Worm (Caenorhabditis elegans) whole organism, young adult: ENCODE results near the gene drap-1.
A peak's percentile ranks its signal among the peaks of the same experiment; 100 is the strongest.

Experiments used
- B0019.2 ChIP-seq: fragments of 200-800 bp; sonication (Bioruptor generic); conservative IDR thresholded peaks from 2 replicates; pipeline ENCODE4 v1.3.6; 2022; ENCODE audit warnings: missing genetic modification reagents, missing genetic modification characterization, missing compliant biosample characterization
- B0261.1 ChIP-seq: sonication (generic microtip); optimal IDR thresholded peaks from 2 replicates; lab custom pipeline; 2016; ENCODE audit warnings: mild to moderate bottlenecking, missing genetic modification characterization, moderate library complexity, missing compliant biosample characterization
- B0336.3 ChIP-seq: fragments of 200-800 bp; sonication (Bioruptor generic); IDR thresholded peaks from 2 replicates; pipeline ENCODE4 v1.3.6; 2022; ENCODE audit warnings: missing genetic modification characterization, missing compliant biosample characterization
- C06A6.2 ChIP-seq: fragments of 200-800 bp; sonication (Bioruptor generic); conservative IDR thresholded peaks from 2 replicates; pipeline ENCODE4 v1.3.6; 2022; ENCODE audit warnings: missing genetic modification characterization, missing compliant biosample characterization
- C17E4.6 ChIP-seq: fragments of 200-800 bp; sonication (Bioruptor generic); IDR thresholded peaks from 2 replicates; pipeline ENCODE4 v1.3.6; 2022; ENCODE audit warnings: missing genetic modification reagents, missing genetic modification characterization, missing compliant biosample characterization
- F10E7.11 ChIP-seq: sonication (generic microtip); optimal IDR thresholded peaks from 2 replicates; lab custom pipeline; 2017; ENCODE audit warnings: mild to moderate bottlenecking, missing genetic modification characterization, moderate library complexity, missing compliant biosample characterization
- F33H1.4 ChIP-seq: fragments of 200-800 bp; sonication (Bioruptor generic); IDR thresholded peaks from 2 replicates; pipeline ENCODE4 v1.3.6; 2022; ENCODE audit warnings: missing genetic modification reagents, missing genetic modification characterization, missing compliant biosample characterization
- F57C9.4 ChIP-seq: sonication (generic microtip); optimal IDR thresholded peaks from 2 replicates; lab custom pipeline; 2017; ENCODE audit warnings: mild to moderate bottlenecking, missing genetic modification characterization, missing compliant biosample characterization
- K11D2.4 ChIP-seq: fragments of 200-800 bp; sonication (Bioruptor generic); IDR thresholded peaks from 2 replicates; pipeline ENCODE4 v1.3.6; 2022; ENCODE audit warnings: missing genetic modification reagents, missing genetic modification characterization, missing compliant biosample characterization
- T07F8.4 ChIP-seq: sonication (generic microtip); optimal IDR thresholded peaks from 2 replicates; lab custom pipeline; 2016; ENCODE audit warnings: mild to moderate bottlenecking, missing genetic modification characterization, moderate library complexity, missing compliant biosample characterization
- Y79H2A.3 ChIP-seq: fragments of 200-800 bp; sonication (Bioruptor generic); conservative IDR thresholded peaks from 2 replicates; pipeline ENCODE4 v1.3.6; 2022; ENCODE audit warnings: missing genetic modification reagents, missing genetic modification characterization, missing compliant biosample characterization
- aptf-2 ChIP-seq: fragments of 200-800 bp; sonication (Bioruptor generic); conservative IDR thresholded peaks from 2 replicates; pipeline ENCODE4 v1.3.6; 2022; ENCODE audit warnings: missing genetic modification reagents, missing genetic modification characterization, missing compliant biosample characterization
- ccch-3 ChIP-seq: fragments of 200-800 bp; sonication (Bioruptor generic); optimal IDR thresholded peaks from 2 replicates; lab custom pipeline; 2018; ENCODE audit warnings: mild to moderate bottlenecking, missing genetic modification characterization, missing compliant biosample characterization
- die-1 ChIP-seq: sonication (generic microtip); optimal IDR thresholded peaks from 2 replicates; lab custom pipeline; 2016; ENCODE audit warnings: missing genotype, mild to moderate bottlenecking, missing genetic modification characterization, missing compliant biosample characterization
- dpl-1 ChIP-seq: fragments of 150-350 bp; optimal IDR thresholded peaks from 2 replicates; lab custom pipeline; 2014; ENCODE audit warnings: missing biosample characterization, missing genetic modification reagents, missing genetic modification characterization
- egl-18 ChIP-seq: fragments of 200-800 bp; sonication (Bioruptor generic); IDR thresholded peaks from 2 replicates; pipeline ENCODE4 v1.3.6; 2022; ENCODE audit warnings: missing genetic modification reagents, missing genetic modification characterization, missing compliant biosample characterization
- fkh-3 ChIP-seq: sonication (generic microtip); optimal IDR thresholded peaks from 2 replicates; lab custom pipeline; 2016; ENCODE audit warnings: mild to moderate bottlenecking, missing genetic modification characterization, missing compliant biosample characterization
- hmg-1.2 ChIP-seq: fragments of 200-800 bp; sonication (Bioruptor generic); IDR thresholded peaks from 2 replicates; pipeline ENCODE4 v1.3.6; 2022; ENCODE audit warnings: missing genetic modification reagents, missing genetic modification characterization, missing compliant biosample characterization
- hmg-20 ChIP-seq: fragments of 200-800 bp; sonication (Bioruptor generic); IDR thresholded peaks from 2 replicates; pipeline ENCODE4 v1.3.6; 2022; ENCODE audit warnings: missing genetic modification reagents, missing genetic modification characterization, missing compliant biosample characterization
- hrde-1 ChIP-seq: sonication (generic microtip); optimal IDR thresholded peaks from 2 replicates; lab custom pipeline; 2016; ENCODE audit warnings: missing genetic modification characterization, mild to moderate bottlenecking, missing compliant biosample characterization, moderate library complexity, missing genotype, missing genetic modification reagents, borderline replicate concordance
- lag-1 ChIP-seq: fragments of 200-800 bp; sonication (Bioruptor generic); IDR thresholded peaks from 2 replicates; pipeline ENCODE4 v1.3.6; 2022; ENCODE audit warnings: missing genetic modification reagents, missing genetic modification characterization, missing compliant biosample characterization
- lin-40 ChIP-seq: sonication (generic microtip); optimal IDR thresholded peaks from 2 replicates; lab custom pipeline; 2016; ENCODE audit warnings: missing genetic modification characterization, mild to moderate bottlenecking, missing compliant biosample characterization, missing genotype, missing genetic modification reagents
- madf-3 ChIP-seq: fragments of 200-800 bp; sonication (Bioruptor generic); IDR thresholded peaks from 2 replicates; pipeline ENCODE4 v1.3.6; 2022; ENCODE audit warnings: missing genetic modification reagents, missing genetic modification characterization, missing compliant biosample characterization
- nfya-1 ChIP-seq: sonication (generic microtip); optimal IDR thresholded peaks from 2 replicates; lab custom pipeline; 2017; ENCODE audit warnings: antibody characterized with exemption, missing compliant biosample characterization, missing genetic modification characterization, borderline replicate concordance; ENCODE audit not compliant: insufficient read depth
- nhr-80 ChIP-seq: sonication (generic microtip); optimal IDR thresholded peaks from 2 replicates; lab custom pipeline; 2016; ENCODE audit warnings: missing genetic modification characterization, missing compliant biosample characterization
- nhr-90 ChIP-seq: sonication (generic microtip); optimal IDR thresholded peaks from 2 replicates; lab custom pipeline; 2016; ENCODE audit warnings: missing genotype, mild to moderate bottlenecking, missing genetic modification characterization, missing compliant biosample characterization
- pbrm-1 ChIP-seq: fragments of 200-800 bp; sonication (Bioruptor generic); IDR thresholded peaks from 2 replicates; pipeline ENCODE4 v1.3.6; 2022; ENCODE audit warnings: missing genetic modification reagents, missing genetic modification characterization, missing compliant biosample characterization
- snpc-3.4 ChIP-seq: sonication (generic microtip); optimal IDR thresholded peaks from 2 replicates; lab custom pipeline; 2017; ENCODE audit warnings: missing genetic modification characterization, mild to moderate bottlenecking, missing compliant biosample characterization, antibody characterized with exemption, moderate library complexity, missing genotype, missing genetic modification reagents
- snpc-4 ChIP-seq, 5 experiments: fragments of 150-350 bp in 1 of 5; sonication (generic microtip) in 4 of 5; optimal IDR thresholded peaks; 2 replicates each; lab custom pipeline; 2014 to 2018; ENCODE audit warnings: missing genetic modification characterization in 5 of 5, missing biosample characterization in 3 of 5, antibody characterized with exemption in 2 of 5, mild to moderate bottlenecking in 2 of 5, missing compliant biosample characterization in 2 of 5, missing genotype in 2 of 5, moderate library complexity in 2 of 5, missing genetic modification reagents in 1 of 5
- tbx-9 ChIP-seq: sonication (generic microtip); optimal IDR thresholded peaks from 2 replicates; lab custom pipeline; 2016; ENCODE audit warnings: borderline replicate concordance, missing genetic modification characterization, inconsistent platforms, missing compliant biosample characterization
- ztf-25 ChIP-seq: fragments of 200-800 bp; sonication (Bioruptor generic); IDR thresholded peaks from 2 replicates; pipeline ENCODE4 v1.3.6; 2022; ENCODE audit warnings: missing genetic modification reagents, missing genetic modification characterization, missing compliant biosample characterization
- ztf-6 ChIP-seq: fragments of 200-800 bp; sonication (Bioruptor generic); IDR thresholded peaks from 2 replicates; pipeline ENCODE4 v1.3.6; 2022; ENCODE audit warnings: missing genetic modification reagents, missing genetic modification characterization, missing compliant biosample characterization

drap-1 gene

ce11 chrV:9713532-9713931, 16.4 kb upstream of the drap-1 start, which contains the start of gene F40F9.10:
Gene F40F9.10 (minus strand): TSS chrV:9713632.
- TF ChIP-seq snpc-4 (GFP tag; optimal IDR thresholded peaks at IDR 0.05; lab: Kevin White, UChicago) (no peak), snpc-4 (tag; optimal IDR thresholded peaks at IDR 0.05; lab: Kevin White, UChicago) (no peak), C17E4.6 (GFP tag; lab: Robert Waterston, UW) (no peak), ztf-6 (GFP tag; lab: Robert Waterston, UW) (no peak), ztf-25 (GFP tag; lab: Robert Waterston, UW) (no peak), K11D2.4 (no peak), die-1 (no peak), Y79H2A.3 (no peak), F33H1.4 (GFP tag; lab: Robert Waterston, UW) (no peak)

DNA sequence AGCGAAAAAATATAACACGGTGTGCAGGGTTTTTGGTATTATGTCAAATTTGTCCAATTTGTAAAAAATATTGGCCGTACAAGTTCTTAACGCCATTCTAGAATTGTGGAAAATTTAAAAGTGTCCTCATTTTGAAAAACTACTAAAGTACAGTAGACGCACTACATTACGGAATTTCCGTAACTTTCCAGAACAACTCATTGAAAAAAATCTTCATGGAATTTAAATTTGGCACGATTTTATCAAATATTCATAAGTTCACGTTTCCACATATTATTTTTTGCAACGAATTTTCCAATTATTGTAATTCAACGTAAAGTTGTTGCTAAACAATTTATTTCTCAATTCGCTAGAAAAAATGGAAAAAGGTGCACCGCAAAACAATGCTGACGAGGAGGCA, 15.0 kb upstream of the drap-1 start, which contains the start of gene F40F9.3:
TSS of gene F40F9.3 (plus strand) at position 301 of the 400 bp plus-strand sequence.
- no peak for TF ChIP-seq C06A6.2
- TF ChIP-seq hmg-20 (GFP tag; lab: Robert Waterston, UW), result no peak
- no peak for TF ChIP-seq snpc-3.4
- no peak for TF ChIP-seq F10E7.11 (tag; lab: Kevin White, UChicago)
- no peak for TF ChIP-seq ccch-3
- no peak for TF ChIP-seq egl-18 (GFP tag; lab: Robert Waterston, UW)
- no peak for TF ChIP-seq B0261.1 (tag; lab: Kevin White, UChicago)
- no peak for TF ChIP-seq nfya-1
- no peak for TF ChIP-seq aptf-2
- TF ChIP-seq dpl-1 (GFP tag; lab: Kevin White, UChicago), result no peak
- TF ChIP-seq pbrm-1 (GFP tag; lab: Robert Waterston, UW), result no peak

DNA sequence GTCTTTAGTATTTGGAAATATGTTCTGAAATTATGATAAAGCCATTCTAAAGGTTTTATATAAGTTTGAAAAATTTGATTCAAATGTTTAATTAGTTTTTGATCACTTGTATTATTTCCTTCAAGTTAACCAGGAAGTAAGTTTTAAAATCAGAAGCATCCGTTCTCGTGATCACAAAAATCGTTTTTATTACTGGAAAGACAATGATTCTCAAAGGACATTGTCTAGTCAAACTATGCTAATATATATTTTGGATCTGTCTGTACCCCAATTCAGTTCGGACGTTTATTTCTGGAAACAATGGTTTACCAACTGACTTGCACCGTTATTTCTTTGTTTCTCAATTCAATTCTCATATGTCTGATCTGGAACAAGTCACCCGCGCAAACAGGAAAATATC, 13.5 kb upstream of the drap-1 start, which contains the start of gene str-188:
TSS of gene str-188 (plus strand) at position 301 of the 400 bp plus-strand sequence.
- TF ChIP-seq F57C9.4 (tag; lab: Kevin White, UChicago) (no peak), B0336.3 (GFP tag; lab: Robert Waterston, UW) (no peak), madf-3 (GFP tag; lab: Robert Waterston, UW) (no peak), T07F8.4 (tag; lab: Kevin White, UChicago) (no peak)

- TF ChIP-seq nhr-90 (tag; lab: Kevin White, UChicago) (no peak), hmg-1.2 (GFP tag; lab: Robert Waterston, UW) (peak; percentile 33; the same call in 1 of the 2 replicates), lin-40 (tag; lab: Kevin White, UChicago) (no peak), tbx-9 (tag; lab: Kevin White, UChicago) (no peak), lag-1 (GFP tag; lab: Robert Waterston, UW) (no peak), hrde-1 (tag; lab: Kevin White, UChicago) (no peak), B0019.2 (GFP tag; lab: Robert Waterston, UW) (no peak), aptf-2 (no peak), ccch-3 (no peak)
- TF ChIP-seq, all 124 proteins: peak for 1
These were observed 5.8 kb upstream of the drap-1 start, which contains the start of gene slcr-46.3 for ce11 chrV:9724021-9724671. Gene slcr-46.3 (minus strand): TSS chrV:9724106.

ce11 chrV:9725719-9726118, 4.2 kb upstream of the drap-1 start:
- TF ChIP-seq aptf-2, result no peak
- peak; percentile 39 for TF ChIP-seq nhr-80 (tag; lab: Kevin White, UChicago)
- no peak for TF ChIP-seq fkh-3 (tag; lab: Kevin White, UChicago)
